Fruit fly (Drosophila melanogaster) whole organism, embryonic: ENCODE measurements around the gene soti.

Experiments
- ATbp ChIP-seq: fragments of 200-800 bp; sonication (Bioruptor generic); optimal IDR thresholded peaks from 2 replicates; lab custom pipeline; 2017; ENCODE audit warnings: missing biosample characterization, mild to moderate bottlenecking, missing genetic modification characterization, missing genetic modification reagents
- CG10147 ChIP-seq: fragments of 200-800 bp; sonication (Bioruptor generic); optimal IDR thresholded peaks from 2 replicates; lab custom pipeline; 2019; ENCODE audit warnings: missing biosample characterization, mild to moderate bottlenecking, missing genetic modification characterization, moderate library complexity
- CG10366 ChIP-seq: fragments of 200-800 bp; sonication (Bioruptor generic); IDR thresholded peaks from 2 replicates; pipeline ENCODE4 v1.3.6; 2022; ENCODE audit warnings: missing biosample characterization, missing genetic modification characterization
- CG11504 ChIP-seq: fragments of 200-800 bp; sonication (Bioruptor generic); optimal IDR thresholded peaks from 3 replicates; lab custom pipeline; 2019; ENCODE audit warnings: missing biosample characterization, mild to moderate bottlenecking, missing genetic modification characterization, moderate library complexity
- CG12155 ChIP-seq: fragments of 200-800 bp; sonication (Bioruptor generic); optimal IDR thresholded peaks from 3 replicates; lab custom pipeline; 2016; ENCODE audit warnings: missing biosample characterization, missing genetic modification characterization
- CG12744 ChIP-seq: fragments of 200-800 bp; sonication (Bioruptor generic); optimal IDR thresholded peaks from 2 replicates; lab custom pipeline; 2016; ENCODE audit warnings: missing biosample characterization, missing genetic modification characterization
- CG13424 ChIP-seq: fragments of 200-800 bp; sonication (Bioruptor generic); optimal IDR thresholded peaks from 2 replicates; lab custom pipeline; 2019; ENCODE audit warnings: missing biosample characterization, mild to moderate bottlenecking, missing genetic modification characterization, moderate library complexity
- CG15073 ChIP-seq: fragments of 200-800 bp; sonication (Bioruptor generic); optimal IDR thresholded peaks from 2 replicates; lab custom pipeline; 2016; ENCODE audit warnings: missing biosample characterization, missing genetic modification characterization
- CG15269 ChIP-seq: fragments of 200-800 bp; sonication (Bioruptor generic); optimal IDR thresholded peaks from 2 replicates; lab custom pipeline; 2018; ENCODE audit warnings: missing biosample characterization, mild to moderate bottlenecking, missing genetic modification characterization, moderate library complexity
- CG15696 ChIP-seq: fragments of 200-800 bp; sonication (Bioruptor generic); optimal IDR thresholded peaks from 2 replicates; lab custom pipeline; 2019; ENCODE audit warnings: missing biosample characterization, mild to moderate bottlenecking, missing genetic modification characterization, moderate library complexity
- CG16815 ChIP-seq: fragments of 200-800 bp; sonication (Bioruptor generic); optimal IDR thresholded peaks from 3 replicates; lab custom pipeline; 2017; ENCODE audit warnings: missing biosample characterization, mild to moderate bottlenecking, missing genetic modification characterization
- CG17328 ChIP-seq: fragments of 200-800 bp; sonication (Bioruptor generic); IDR thresholded peaks from 2 replicates; pipeline ENCODE4 v1.3.6; 2022; ENCODE audit warnings: missing biosample characterization, missing genetic modification characterization
- CG2875 ChIP-seq: fragments of 200-800 bp; sonication (Bioruptor generic); optimal IDR thresholded peaks from 2 replicates; lab custom pipeline; 2017; ENCODE audit warnings: missing biosample characterization, mild to moderate bottlenecking, missing genetic modification characterization, missing genetic modification reagents
- CG30020 ChIP-seq: fragments of 200-800 bp; optimal IDR thresholded peaks from 2 replicates; lab custom pipeline; 2019; ENCODE audit warnings: missing biosample characterization, mild to moderate bottlenecking, missing genetic modification characterization, moderate library complexity
- CG3407 ChIP-seq: fragments of 200-800 bp; sonication (Bioruptor generic); optimal IDR thresholded peaks from 2 replicates; lab custom pipeline; 2018; ENCODE audit warnings: missing biosample characterization, mild to moderate bottlenecking, missing genetic modification characterization
- CG4360 ChIP-seq: fragments of 200-800 bp; sonication (Bioruptor generic); IDR thresholded peaks from 2 replicates; pipeline ENCODE4 v1.3.6; 2022; ENCODE audit warnings: missing biosample characterization, missing genetic modification characterization
- CG4854 ChIP-seq: fragments of 200-800 bp; sonication (Bioruptor generic); optimal IDR thresholded peaks from 2 replicates; lab custom pipeline; 2016; ENCODE audit warnings: missing biosample characterization, missing genetic modification characterization, inconsistent platforms
- CG8388 ChIP-seq: fragments of 200-800 bp; sonication (Bioruptor generic); optimal IDR thresholded peaks from 2 replicates; lab custom pipeline; 2019; ENCODE audit warnings: missing biosample characterization, mild to moderate bottlenecking, missing genetic modification characterization, moderate library complexity
- CG8478 ChIP-seq: fragments of >200 bp; optimal IDR thresholded peaks from 2 replicates; lab custom pipeline; 2018
- CoRest ChIP-seq: fragments of 200-800 bp; sonication (Bioruptor generic); optimal IDR thresholded peaks from 3 replicates; lab custom pipeline; 2018; ENCODE audit warnings: missing biosample characterization, mild to moderate bottlenecking, missing genetic modification characterization, moderate library complexity
- Drgx ChIP-seq: fragments of 200-800 bp; sonication (Bioruptor generic); IDR thresholded peaks from 2 replicates; pipeline ENCODE4 v1.3.6; 2022; ENCODE audit warnings: missing biosample characterization, missing genetic modification characterization
- Gsc ChIP-seq: fragments of 200-800 bp; sonication (Bioruptor generic); IDR thresholded peaks from 2 replicates; pipeline ENCODE4 v1.3.6; 2022; ENCODE audit warnings: missing biosample characterization, missing genetic modification characterization
- HLH4C ChIP-seq: fragments of 200-800 bp; sonication (Bioruptor generic); IDR thresholded peaks from 3 replicates; pipeline ENCODE4 v1.3.6; 2022; ENCODE audit warnings: missing biosample characterization, missing genetic modification characterization; ENCODE audit not compliant: partially characterized antibody
- HLH54F ChIP-seq: fragments of 200-800 bp; sonication (Bioruptor generic); optimal IDR thresholded peaks from 3 replicates; lab custom pipeline; 2016; ENCODE audit warnings: missing biosample characterization, missing genetic modification characterization
- Hsf ChIP-seq: fragments of 200-800 bp; sonication (Bioruptor generic); optimal IDR thresholded peaks from 3 replicates; lab custom pipeline; 2016; ENCODE audit warnings: missing biosample characterization, missing genetic modification characterization
- MESR4 ChIP-seq: fragments of 200-800 bp; sonication (Bioruptor generic); optimal IDR thresholded peaks from 2 replicates; lab custom pipeline; 2018; ENCODE audit warnings: missing biosample characterization, mild to moderate bottlenecking, missing genetic modification characterization, moderate library complexity
- Med ChIP-seq: fragments of 200-800 bp; sonication (Bioruptor generic); peaks from one replicate; lab custom pipeline; 2016; ENCODE audit warnings: missing biosample characterization, missing genetic modification characterization, mild to moderate bottlenecking, inconsistent platforms, moderate library complexity
- Nf-YC ChIP-seq: fragments of 200-800 bp; optimal IDR thresholded peaks from 3 replicates; lab custom pipeline; 2019; ENCODE audit warnings: missing biosample characterization, mild to moderate bottlenecking, missing genetic modification characterization, moderate library complexity
- PHDP ChIP-seq: fragments of 200-800 bp; sonication (Bioruptor generic); optimal IDR thresholded peaks from 3 replicates; lab custom pipeline; 2018; ENCODE audit warnings: missing biosample characterization, mild to moderate bottlenecking, missing genetic modification characterization, moderate library complexity
- Ptx1 ChIP-seq: fragments of 200-800 bp; sonication (Bioruptor generic); IDR thresholded peaks from 2 replicates; pipeline ENCODE4 v1.3.6; 2022; ENCODE audit warnings: missing biosample characterization, missing genetic modification characterization
- Sry-δ ChIP-seq: fragments of 200-800 bp; sonication (Bioruptor generic); optimal IDR thresholded peaks from 2 replicates; lab custom pipeline; 2016; ENCODE audit warnings: missing biosample characterization, missing genetic modification characterization
- Vsx1 ChIP-seq: fragments of 200-800 bp; sonication (Bioruptor generic); optimal IDR thresholded peaks from 2 replicates; lab custom pipeline; 2017; ENCODE audit warnings: missing biosample characterization, mild to moderate bottlenecking, missing genetic modification characterization, missing genetic modification reagents
- az2 ChIP-seq: fragments of 200-800 bp; sonication (Bioruptor generic); optimal IDR thresholded peaks from 3 replicates; lab custom pipeline; 2016; ENCODE audit warnings: missing biosample characterization, missing genetic modification characterization
- bbx ChIP-seq: fragments of 200-800 bp; sonication (Bioruptor generic); IDR thresholded peaks from 2 replicates; pipeline ENCODE4 v1.3.6; 2022; ENCODE audit warnings: missing biosample characterization, missing genetic modification characterization; ENCODE audit not compliant: partially characterized antibody
- danr ChIP-seq: fragments of 200-800 bp; sonication (Bioruptor generic); IDR thresholded peaks from 2 replicates; pipeline ENCODE4 v1.3.6; 2022; ENCODE audit warnings: missing biosample characterization, missing genetic modification characterization
- emc ChIP-seq: fragments of 200-800 bp; sonication (Bioruptor generic); optimal IDR thresholded peaks from 2 replicates; lab custom pipeline; 2016; ENCODE audit warnings: missing biosample characterization, missing genetic modification characterization
- gfzf ChIP-seq: fragments of 200-800 bp; sonication (Bioruptor generic); optimal IDR thresholded peaks from 2 replicates; lab custom pipeline; 2016; ENCODE audit warnings: missing biosample characterization, mild to moderate bottlenecking, missing genetic modification characterization, moderate library complexity
- grn ChIP-seq: fragments of 200-800 bp; sonication (Bioruptor generic); optimal IDR thresholded peaks from 3 replicates; lab custom pipeline; 2017; ENCODE audit warnings: missing biosample characterization, missing genetic modification characterization
- insv ChIP-seq, 2 experiments: fragments of 200-800 bp; sonication (Bioruptor generic); optimal IDR thresholded peaks; 3 replicates each; lab custom pipeline; 2016 to 2018; ENCODE audit warnings: missing biosample characterization in 2 of 2, missing genetic modification characterization in 2 of 2
- jumu ChIP-seq: fragments of 200-800 bp; sonication (Bioruptor generic); optimal IDR thresholded peaks from 3 replicates; lab custom pipeline; 2016; ENCODE audit warnings: missing biosample characterization, missing genetic modification characterization
- kni ChIP-seq: fragments of 200-800 bp; sonication (Bioruptor generic); optimal IDR thresholded peaks from 3 replicates; lab custom pipeline; 2017; ENCODE audit warnings: mild to moderate bottlenecking, missing biosample characterization, missing genetic modification reagents, missing genetic modification characterization
- lilli ChIP-seq: fragments of 200-800 bp; sonication (Bioruptor generic); optimal IDR thresholded peaks from 3 replicates; lab custom pipeline; 2016; ENCODE audit warnings: missing biosample characterization, missing genetic modification characterization
- lola ChIP-seq, 3 experiments: fragments of >200 bp in 2 of 3; fragments of 200-800 bp in 1 of 3; sonication (Bioruptor generic) in 1 of 3; optimal IDR thresholded peaks; 2 replicates each; lab custom pipeline; 2017 to 2019; ENCODE audit warnings: missing biosample characterization in 3 of 3, missing genetic modification characterization in 3 of 3, mild to moderate bottlenecking in 1 of 3, moderate library complexity in 1 of 3
- mam ChIP-seq: fragments of 200-800 bp; sonication (Bioruptor generic); optimal IDR thresholded peaks from 3 replicates; lab custom pipeline; 2016; ENCODE audit warnings: missing biosample characterization, missing genetic modification characterization
- mirr ChIP-seq: fragments of 200-800 bp; sonication (Bioruptor generic); optimal IDR thresholded peaks from 3 replicates; lab custom pipeline; 2018; ENCODE audit warnings: missing biosample characterization, mild to moderate bottlenecking, missing genetic modification characterization
- nmo ChIP-seq: fragments of 200-800 bp; sonication (Bioruptor generic); optimal IDR thresholded peaks from 2 replicates; lab custom pipeline; 2018; ENCODE audit warnings: missing biosample characterization, mild to moderate bottlenecking, missing genetic modification characterization, moderate library complexity
- repo ChIP-seq: fragments of 200-800 bp; sonication (Bioruptor generic); optimal IDR thresholded peaks from 2 replicates; lab custom pipeline; 2016; ENCODE audit warnings: missing biosample characterization, missing genetic modification characterization
- ro ChIP-seq: fragments of 200-800 bp; sonication (Bioruptor generic); IDR thresholded peaks from 2 replicates; pipeline ENCODE4 v1.3.6; 2022; ENCODE audit warnings: missing biosample characterization, missing genetic modification characterization
- salm ChIP-seq: fragments of 200-800 bp; sonication (Bioruptor generic); optimal IDR thresholded peaks from 2 replicates; lab custom pipeline; 2018; ENCODE audit warnings: missing biosample characterization, mild to moderate bottlenecking, missing genetic modification characterization
- sim ChIP-seq: fragments of 200-800 bp; sonication (Bioruptor generic); IDR thresholded peaks from 2 replicates; pipeline ENCODE4 v1.3.6; 2022; ENCODE audit warnings: missing biosample characterization, missing genetic modification characterization
- wek ChIP-seq: fragments of 200-800 bp; sonication (Bioruptor generic); optimal IDR thresholded peaks from 3 replicates; lab custom pipeline; 2018; ENCODE audit warnings: missing biosample characterization, mild to moderate bottlenecking, missing genetic modification characterization, moderate library complexity

The soti gene

DNA sequence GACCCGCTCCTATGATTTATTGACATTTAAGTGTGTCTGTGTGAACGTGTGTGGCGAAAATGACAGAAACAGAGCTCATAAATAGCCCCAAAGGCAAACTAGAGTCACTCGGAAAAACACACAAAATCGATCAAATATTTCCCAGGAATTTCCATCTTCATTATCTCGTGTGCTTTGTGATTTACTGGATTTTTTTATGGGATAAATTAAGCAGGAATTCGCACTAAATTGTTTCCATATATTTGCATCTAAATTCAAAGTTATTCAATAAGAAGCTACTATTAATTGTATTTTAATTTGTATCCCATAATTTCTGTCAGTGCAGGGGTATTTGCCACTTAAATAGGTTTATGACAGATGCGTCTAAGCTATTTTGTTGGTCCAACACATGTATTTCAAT lies 48.8 kb downstream of the soti start (continued):
- no peak for TF ChIP-seq jumu (GFP tag; lab: Kevin White, UChicago)
- peak; percentile 10 for TF ChIP-seq CG2875 (GFP tag; lab: Kevin White, UChicago)
- TF ChIP-seq CG12744 (GFP tag; lab: Kevin White, UChicago) = no peak
- no peak for TF ChIP-seq salm
- TF ChIP-seq MESR4 (GFP tag; lab: Kevin White, UChicago) = no peak
- peak; percentile 49 for TF ChIP-seq nmo (GFP tag; lab: Kevin White, UChicago)
- TF ChIP-seq lilli (GFP tag; lab: Kevin White, UChicago) = peak; percentile 15
- no peak for TF ChIP-seq emc (GFP tag; lab: Kevin White, UChicago)
- no peak for TF ChIP-seq Drgx (GFP tag; lab: Robert Waterston, UW)
- TF ChIP-seq CG16815 (GFP tag; lab: Kevin White, UChicago) = no peak
- no peak for TF ChIP-seq grn
- no peak for TF ChIP-seq CG4854 (GFP tag; lab: Kevin White, UChicago)
- TF ChIP-seq Med (GFP tag; lab: Kevin White, UChicago) = peak; percentile 73
- TF ChIP-seq gfzf (GFP tag; lab: Kevin White, UChicago) = no peak
- no peak for TF ChIP-seq CG10366 (GFP tag; lab: Robert Waterston, UW)
- TF ChIP-seq Ptx1 (GFP tag; lab: Robert Waterston, UW) = peak; percentile 44
- no peak for TF ChIP-seq HLH54F (GFP tag; lab: Kevin White, UChicago)
- no peak for TF ChIP-seq CG30020 (tag; lab: Kevin White, UChicago)
- TF ChIP-seq CG4360 (GFP tag; lab: Robert Waterston, UW) = no peak
- TF ChIP-seq Vsx1 (GFP tag; lab: Kevin White, UChicago) = no peak
- TF ChIP-seq CG8388 (GFP tag; lab: Kevin White, UChicago) = peak; percentile 13
- TF ChIP-seq repo (GFP tag; lab: Kevin White, UChicago) = no peak
- TF ChIP-seq Gsc (GFP tag; lab: Robert Waterston, UW) = no peak
- TF ChIP-seq CG3407 (GFP tag; lab: Kevin White, UChicago) = no peak
- TF ChIP-seq Nf-YC (tag; lab: Kevin White, UChicago) = no peak
- TF ChIP-seq ATbp (GFP tag; lab: Kevin White, UChicago) = peak; percentile 15
- TF ChIP-seq insv (GFP tag; optimal IDR thresholded peaks at IDR 0.05; lab: Kevin White, UChicago) = no peak
- TF ChIP-seq bbx (GFP tag; lab: Robert Waterston, UW) = no peak
- no peak for TF ChIP-seq CG8478 (lab: Kevin White, UChicago)
- peak; percentile 54 for TF ChIP-seq CG13424 (tag; lab: Kevin White, UChicago)
- TF ChIP-seq lola (GFP tag; optimal IDR thresholded peaks at IDR 0.05; lab: Kevin White, UChicago) = peak in 1 of 3 experiments; percentile 13
- peak; percentile 56 for TF ChIP-seq CG11504 (tag; lab: Kevin White, UChicago)
- no peak for TF ChIP-seq az2 (GFP tag; lab: Kevin White, UChicago)
- TF ChIP-seq CG15073 = no peak
- no peak for TF ChIP-seq kni
- TF ChIP-seq CoRest = peak; percentile 32
- no peak for TF ChIP-seq HLH4C (GFP tag; lab: Robert Waterston, UW)
- TF ChIP-seq PHDP (tag; lab: Kevin White, UChicago) = peak; percentile 35
- no peak for TF ChIP-seq CG17328 (GFP tag; lab: Robert Waterston, UW)
- no peak for TF ChIP-seq Sry-δ (GFP tag; lab: Kevin White, UChicago)
- TF ChIP-seq sim (GFP tag; lab: Robert Waterston, UW) = no peak
- no peak for TF ChIP-seq mirr (GFP tag; lab: Kevin White, UChicago)
- no peak for TF ChIP-seq ro
- no peak for TF ChIP-seq CG15696 (tag; lab: Kevin White, UChicago)
- peak; percentile 31 for TF ChIP-seq CG15269 (tag; lab: Kevin White, UChicago)
- no peak for TF ChIP-seq CG12155 (GFP tag; lab: Kevin White, UChicago)
- TF ChIP-seq danr = no peak
- TF ChIP-seq wek (GFP tag; lab: Kevin White, UChicago) = no peak
- TF ChIP-seq mam (GFP tag; lab: Kevin White, UChicago) = no peak
- TF ChIP-seq CG10147 (GFP tag; lab: Kevin White, UChicago) = peak; percentile 17
- TF ChIP-seq Hsf = peak; percentile 5
